Worm (Caenorhabditis elegans) whole organism, late embryonic: Measurements from ENCODE around the gene pptr-1.

Experiments
- ceh-24 ChIP-seq: sonication (generic microtip); optimal IDR thresholded peaks from 2 replicates; lab custom pipeline; 2016; ENCODE audit warnings: mild to moderate bottlenecking, missing genetic modification characterization, missing compliant biosample characterization
- ceh-34 ChIP-seq: sonication (generic microtip); optimal IDR thresholded peaks from 2 replicates; lab custom pipeline; 2016; ENCODE audit warnings: mild to moderate bottlenecking, missing genetic modification characterization, missing compliant biosample characterization
- che-1 ChIP-seq: sonication (generic microtip); optimal IDR thresholded peaks from 2 replicates; lab custom pipeline; 2016; ENCODE audit warnings: mild to moderate bottlenecking, missing genetic modification characterization, missing compliant biosample characterization
- eyg-1 ChIP-seq: sonication (generic microtip); optimal IDR thresholded peaks from 2 replicates; lab custom pipeline; 2016; ENCODE audit warnings: missing genotype, missing genetic modification characterization, missing compliant biosample characterization
- hlh-30 ChIP-seq: sonication (generic microtip); optimal IDR thresholded peaks from 2 replicates; lab custom pipeline; 2017; ENCODE audit warnings: antibody characterized with exemption, missing genetic modification characterization, missing compliant biosample characterization; ENCODE audit not compliant: insufficient read depth
- hlh-6 ChIP-seq: sonication (generic microtip); optimal IDR thresholded peaks from 2 replicates; lab custom pipeline; 2016; ENCODE audit warnings: missing genotype, missing genetic modification characterization, missing compliant biosample characterization
- nfya-1 ChIP-seq: sonication (generic microtip); optimal IDR thresholded peaks from 2 replicates; lab custom pipeline; 2017; ENCODE audit warnings: missing genetic modification characterization, mild to moderate bottlenecking, missing compliant biosample characterization, antibody characterized with exemption, moderate library complexity
- pag-3 ChIP-seq: sonication (generic microtip); optimal IDR thresholded peaks from 2 replicates; lab custom pipeline; 2016; ENCODE audit warnings: missing compliant biosample characterization, missing genetic modification characterization, borderline replicate concordance
- pqm-1 ChIP-seq: sonication (generic microtip); optimal IDR thresholded peaks from 2 replicates; lab custom pipeline; 2016; ENCODE audit warnings: missing genetic modification characterization, missing compliant biosample characterization
- ref-2 ChIP-seq: sonication (generic microtip); optimal IDR thresholded peaks from 2 replicates; lab custom pipeline; 2016; ENCODE audit warnings: missing genetic modification characterization, missing compliant biosample characterization
- unc-86 ChIP-seq: sonication (generic microtip); optimal IDR thresholded peaks from 2 replicates; lab custom pipeline; 2016; ENCODE audit warnings: missing genetic modification characterization, missing compliant biosample characterization

DNA sequence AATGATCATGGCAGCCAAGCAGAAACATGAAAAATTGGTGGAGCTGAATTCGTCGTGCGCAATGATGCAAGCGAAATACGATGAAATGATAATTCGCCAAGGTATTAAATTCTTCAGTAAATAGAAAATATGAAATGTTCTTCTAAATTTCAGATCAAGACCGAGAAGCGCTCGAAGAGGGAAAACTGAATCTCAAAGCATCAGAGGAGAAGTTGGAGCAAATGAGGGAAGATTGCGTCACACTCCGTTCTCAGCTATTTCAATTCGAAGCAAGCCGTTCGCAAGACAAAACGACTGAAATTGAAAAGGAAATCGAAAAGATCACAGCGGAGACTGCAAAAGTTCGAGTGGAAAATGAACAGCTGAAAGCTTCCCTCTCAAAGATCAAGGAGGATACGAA lies 49.0 kb downstream of the pptr-1 start:
- TF ChIP-seq eyg-1 (tag; lab: Kevin White, UChicago) (no peak), ceh-24 (no peak), pag-3 (tag; lab: Kevin White, UChicago) (no peak), nfya-1 (no peak), hlh-30 (tag; lab: Kevin White, UChicago) (no peak), unc-86 (tag; lab: Kevin White, UChicago) (no peak), ceh-34 (tag; lab: Kevin White, UChicago) (no peak), che-1 (tag; lab: Kevin White, UChicago) (no peak), pqm-1 (tag; lab: Kevin White, UChicago) (no peak), ref-2 (no peak), hlh-6 (tag; lab: Kevin White, UChicago) (no peak)
